Fruit fly (Drosophila melanogaster): ENCODE measurements around the gene CG31205.
A peak's percentile ranks its signal among the peaks of the same experiment; 100 is the strongest.

CG31205 gene

DNA sequence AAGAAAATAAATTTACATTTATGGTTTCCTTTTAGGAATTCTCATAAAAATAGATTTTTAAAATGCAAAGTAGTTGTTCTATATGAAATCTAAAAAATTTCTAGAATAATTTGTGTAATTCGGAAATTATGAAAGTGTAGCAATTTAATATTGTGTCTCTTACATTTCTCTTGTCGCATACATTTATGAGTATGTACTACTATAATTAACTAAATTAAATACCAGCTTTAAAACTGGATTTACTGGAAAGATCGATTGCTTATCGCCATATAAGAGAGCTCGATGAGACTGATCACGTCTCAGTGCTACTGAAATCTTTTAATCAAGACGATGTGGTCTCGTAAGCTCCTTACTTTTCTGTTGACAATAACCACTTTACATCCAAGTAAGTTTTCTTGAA is at the start of gene CG31205:
CG31205 (plus strand) TSS at position 301 of the 400 bp plus-strand sequence.
- TF ChIP-seq gl (tag; optimal IDR thresholded peaks at IDR 0.05): no peak
- no peak for TF ChIP-seq CG4496 (GFP tag; IDR thresholded peaks at IDR 0.05)
- no peak for TF ChIP-seq Snoo (tag; optimal IDR thresholded peaks at IDR 0.05)
- no peak for TF ChIP-seq CG14655 (GFP tag; optimal IDR thresholded peaks at IDR 0.05)
- TF ChIP-seq fd96Ca (GFP tag; IDR thresholded peaks at IDR 0.05): no peak
- no peak for TF ChIP-seq Pif1A (GFP tag; optimal IDR thresholded peaks at IDR 0.05)
- no peak for TF ChIP-seq Pif1B (GFP tag; optimal IDR thresholded peaks at IDR 0.05)
- TF ChIP-seq CG15710 (tag; optimal IDR thresholded peaks at IDR 0.05): no peak
- no peak for TF ChIP-seq CG17806 (tag; optimal IDR thresholded peaks at IDR 0.05)
- TF ChIP-seq CG34367 (tag; optimal IDR thresholded peaks at IDR 0.05): no peak
- no peak for TF ChIP-seq CG32121 (GFP tag; IDR thresholded peaks at IDR 0.05)
- TF ChIP-seq D1 (tag; optimal IDR thresholded peaks at IDR 0.05): no peak
- no peak for TF ChIP-seq CG10348 (GFP tag; IDR thresholded peaks at IDR 0.05)
- TF ChIP-seq CG8301 (tag; optimal IDR thresholded peaks at IDR 0.05): no peak
- no peak for TF ChIP-seq CG13204 (GFP tag; optimal IDR thresholded peaks at IDR 0.05)

DNA sequence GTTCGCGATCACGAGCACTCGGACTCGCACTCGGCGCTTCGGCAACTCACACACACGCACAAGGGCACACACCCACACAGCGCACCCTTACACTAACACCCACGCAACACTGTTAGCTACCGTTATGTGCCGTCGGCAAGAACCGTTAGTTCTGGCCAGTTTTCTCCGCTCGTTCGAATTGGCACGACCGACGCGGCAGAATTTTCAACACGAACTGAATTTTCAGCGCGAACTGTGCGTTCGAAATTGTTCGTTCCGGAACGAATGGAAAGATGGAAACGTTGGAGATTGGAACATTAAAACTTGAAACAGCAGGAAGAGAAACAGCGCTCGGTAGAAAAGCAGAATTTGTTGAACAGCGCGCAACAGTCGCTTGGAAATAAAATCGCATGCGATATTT is 17.1 kb upstream of the CG31205 start, which contains the start of gene Oamb:
Oamb (minus strand) TSS at position 218 of the 400 bp plus-strand sequence.
- no peak for TF ChIP-seq CG32121 (GFP tag; IDR thresholded peaks at IDR 0.05)
- TF ChIP-seq CG17806 (tag; optimal IDR thresholded peaks at IDR 0.05): no peak
- TF ChIP-seq CG34367 (tag; optimal IDR thresholded peaks at IDR 0.05): no peak
- no peak for TF ChIP-seq D1 (tag; optimal IDR thresholded peaks at IDR 0.05)
- no peak for TF ChIP-seq CG15710 (tag; optimal IDR thresholded peaks at IDR 0.05)
- no peak for TF ChIP-seq CG10348 (GFP tag; IDR thresholded peaks at IDR 0.05)
- TF ChIP-seq Pif1A (GFP tag; optimal IDR thresholded peaks at IDR 0.05): no peak
- no peak for TF ChIP-seq gl (tag; optimal IDR thresholded peaks at IDR 0.05)
- no peak for TF ChIP-seq CG4496 (GFP tag; IDR thresholded peaks at IDR 0.05)
- TF ChIP-seq CG13204 (GFP tag; optimal IDR thresholded peaks at IDR 0.05): no peak
- no peak for TF ChIP-seq CG9948 (tag; optimal IDR thresholded peaks at IDR 0.05)
- TF ChIP-seq CG8159 (tag; optimal IDR thresholded peaks at IDR 0.05): no peak
- TF ChIP-seq fd96Ca (GFP tag; IDR thresholded peaks at IDR 0.05): no peak
- no peak for TF ChIP-seq CG8301 (tag; optimal IDR thresholded peaks at IDR 0.05)
- TF ChIP-seq EcR (GFP tag; optimal IDR thresholded peaks at IDR 0.05): no peak

DNA sequence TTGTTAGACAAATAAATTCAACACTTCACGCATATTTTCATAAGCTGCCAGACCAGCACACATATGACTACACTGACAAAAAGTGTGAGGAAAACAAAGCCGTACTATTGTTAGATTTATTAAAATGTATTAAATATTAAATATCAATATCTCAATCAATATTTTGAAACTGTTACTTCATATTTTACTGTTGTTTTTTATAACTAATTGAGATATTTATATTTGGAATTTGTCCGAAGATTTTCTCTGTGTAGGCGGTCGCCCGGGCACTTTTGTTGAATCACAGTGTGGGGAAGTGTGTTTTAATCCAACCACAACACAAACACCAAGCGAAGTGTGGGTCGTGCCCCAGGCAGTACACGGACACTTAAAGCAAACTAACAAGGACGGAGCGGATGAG is 12.1 kb upstream of the CG31205 start:
- TF ChIP-seq gl (tag; optimal IDR thresholded peaks at IDR 0.05) (no peak), Pif1B (GFP tag; optimal IDR thresholded peaks at IDR 0.05) (no peak), CG17806 (tag; optimal IDR thresholded peaks at IDR 0.05) (no peak), CG14655 (GFP tag; optimal IDR thresholded peaks at IDR 0.05) (peak; percentile 27), CG8301 (tag; optimal IDR thresholded peaks at IDR 0.05) (no peak), fd96Ca (GFP tag; IDR thresholded peaks at IDR 0.05) (no peak), CG8159 (tag; optimal IDR thresholded peaks at IDR 0.05) (peak; percentile 39), CG13204 (GFP tag; optimal IDR thresholded peaks at IDR 0.05) (no peak), D1 (tag; optimal IDR thresholded peaks at IDR 0.05) (no peak), CG15710 (tag; optimal IDR thresholded peaks at IDR 0.05) (no peak), rn (GFP tag; IDR thresholded peaks at IDR 0.05) (no peak)

DNA sequence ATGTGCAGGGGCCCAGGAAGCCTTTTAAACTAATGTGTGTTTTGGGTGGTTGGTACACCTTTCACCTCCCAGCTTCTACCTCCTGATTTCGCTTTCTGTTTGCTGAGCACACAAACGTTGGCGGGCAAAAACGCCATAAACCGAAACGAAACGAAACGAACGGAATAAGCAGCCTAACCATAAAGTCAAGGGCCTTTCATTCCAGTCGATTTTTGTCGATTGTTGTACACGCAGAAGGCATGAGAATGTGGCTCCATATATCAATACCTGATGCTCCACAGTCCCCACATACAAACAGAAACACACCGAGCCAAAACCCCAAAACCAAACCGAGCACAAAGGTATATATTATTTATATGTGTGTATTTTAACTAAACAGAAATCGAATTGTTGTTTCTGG is 7.9 kb upstream of the CG31205 start:
- TF ChIP-seq gl (tag; optimal IDR thresholded peaks at IDR 0.05) (no peak), CG4496 (GFP tag; IDR thresholded peaks at IDR 0.05) (no peak), CG15710 (tag; optimal IDR thresholded peaks at IDR 0.05) (no peak), CG34367 (tag; optimal IDR thresholded peaks at IDR 0.05) (no peak), CG32121 (GFP tag; IDR thresholded peaks at IDR 0.05) (no peak), CG12605 (GFP tag; IDR thresholded peaks at IDR 0.05) (no peak), CG17806 (tag; optimal IDR thresholded peaks at IDR 0.05) (no peak), CG10348 (GFP tag; IDR thresholded peaks at IDR 0.05) (no peak)

- TF ChIP-seq D1 (tag; optimal IDR thresholded peaks at IDR 0.05): no peak
- no peak for TF ChIP-seq CG15710 (tag; optimal IDR thresholded peaks at IDR 0.05)
- TF ChIP-seq CG4496 (GFP tag; IDR thresholded peaks at IDR 0.05): peak; percentile 49; the same call in 2 of the 3 replicates
- TF ChIP-seq CG10348 (GFP tag; IDR thresholded peaks at IDR 0.05): no peak
Measured at dm6 chr3R:20735405-20735804, 4.0 kb downstream of the CG31205 start, which contains the start of gene Cdk2. Gene Cdk2, plus strand, starts transcription at chr3R:20735623.

DNA sequence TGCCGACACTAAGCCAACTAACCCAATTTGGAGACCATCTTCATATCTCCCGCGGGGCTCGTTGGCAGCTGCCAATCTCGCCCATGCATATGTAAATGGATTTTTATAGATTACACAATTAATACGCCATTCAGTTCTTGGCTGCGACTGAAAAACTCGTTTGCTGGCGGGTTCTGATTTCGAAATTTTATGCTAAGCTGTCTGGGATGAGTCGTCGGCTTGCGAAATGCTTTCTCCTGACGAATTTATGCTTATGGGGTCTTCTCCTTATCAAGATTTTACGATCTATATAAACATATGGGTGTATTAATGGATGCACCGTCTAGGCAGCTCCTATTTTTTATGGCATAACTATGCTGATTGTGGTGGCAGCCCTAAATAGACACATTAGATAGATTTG is 7.6 kb downstream of the CG31205 start, which contains the start of gene CG17267:
CG17267 (minus strand) TSS at position 101 of the 400 bp plus-strand sequence.
- TF ChIP-seq CG8301 (tag; optimal IDR thresholded peaks at IDR 0.05) (no peak), CG32121 (GFP tag; IDR thresholded peaks at IDR 0.05) (no peak), CG17806 (tag; optimal IDR thresholded peaks at IDR 0.05) (no peak)

dm6 chr3R:20739971-20740370 is 8.5 kb downstream of the CG31205 start, which contains the start of gene CG42322:
Gene CG42322, plus strand, starts transcription at chr3R:20740108.
- TF ChIP-seq CG12605 (GFP tag; IDR thresholded peaks at IDR 0.05) (peak; percentile 34; the same call in 1 of the 2 replicates), CG32121 (GFP tag; IDR thresholded peaks at IDR 0.05) (no peak)

- no peak for TF ChIP-seq fd96Ca (GFP tag; IDR thresholded peaks at IDR 0.05)
- TF ChIP-seq CG14655 (GFP tag; optimal IDR thresholded peaks at IDR 0.05): no peak
- TF ChIP-seq Pif1B (GFP tag; optimal IDR thresholded peaks at IDR 0.05): no peak
- no peak for TF ChIP-seq Pif1A (GFP tag; optimal IDR thresholded peaks at IDR 0.05)
- TF ChIP-seq CG8301 (tag; optimal IDR thresholded peaks at IDR 0.05): no peak
- no peak for TF ChIP-seq D1 (tag; optimal IDR thresholded peaks at IDR 0.05)
- no peak for TF ChIP-seq CG10348 (GFP tag; IDR thresholded peaks at IDR 0.05)
- TF ChIP-seq CG9948 (tag; optimal IDR thresholded peaks at IDR 0.05): no peak
- TF ChIP-seq rn (GFP tag; IDR thresholded peaks at IDR 0.05): no peak
- TF ChIP-seq CG17806 (tag; optimal IDR thresholded peaks at IDR 0.05): no peak
- TF ChIP-seq CG32121 (GFP tag; IDR thresholded peaks at IDR 0.05): no peak
- no peak for TF ChIP-seq CG4496 (GFP tag; IDR thresholded peaks at IDR 0.05)
- TF ChIP-seq Ets98B (GFP tag; IDR thresholded peaks at IDR 0.05): no peak
- TF ChIP-seq EcR (GFP tag; optimal IDR thresholded peaks at IDR 0.05): no peak
- TF ChIP-seq CG15710 (tag; optimal IDR thresholded peaks at IDR 0.05): no peak
- TF ChIP-seq CG13204 (GFP tag; optimal IDR thresholded peaks at IDR 0.05): no peak
- no peak for TF ChIP-seq Snoo (tag; optimal IDR thresholded peaks at IDR 0.05)
- TF ChIP-seq CG8159 (tag; optimal IDR thresholded peaks at IDR 0.05): no peak
Measured at dm6 chr3R:20743769-20744168, 12.3 kb downstream of the CG31205 start, which contains the start of gene CG31199. Gene CG31199, minus strand, starts transcription at chr3R:20743869.
